Fruit fly (Drosophila melanogaster): ENCODE data around the gene CG4053.

CG4053 gene

dm6 chr3R:17118917-17119378, 13.1 kb downstream of the CG4053 start (continued):
- TF ChIP-seq lbe (GFP tag; optimal IDR thresholded peaks at IDR 0.05) (peak; percentile 62), tio (GFP tag; optimal IDR thresholded peaks at IDR 0.05) (no peak), CG15696 (tag; optimal IDR thresholded peaks at IDR 0.05) (no peak), Mes4 (GFP tag; optimal IDR thresholded peaks at IDR 0.05) (no peak), CG10543 (GFP tag; optimal IDR thresholded peaks at IDR 0.05) (peak; percentile 50), NK7.1 (GFP tag; optimal IDR thresholded peaks at IDR 0.05) (no peak), TFAM (GFP tag; optimal IDR thresholded peaks at IDR 0.05) (no peak), chif (GFP tag; optimal IDR thresholded peaks at IDR 0.05) (no peak), crol (GFP tag; IDR thresholded peaks at IDR 0.05) (no peak), nom (GFP tag; optimal IDR thresholded peaks at IDR 0.05) (peak; percentile 41), kah (GFP tag; optimal IDR thresholded peaks at IDR 0.05) (no peak), CG1233 (GFP tag; optimal IDR thresholded peaks at IDR 0.05) (no peak), Dek (tag; optimal IDR thresholded peaks at IDR 0.05) (no peak), CG3065 (GFP tag; optimal IDR thresholded peaks at IDR 0.05) (no peak), gcm (GFP tag; optimal IDR thresholded peaks at IDR 0.05) (peak; percentile 38), Kr (GFP tag; optimal IDR thresholded peaks at IDR 0.05) (no peak), yki (optimal IDR thresholded peaks at IDR 0.05) (peak; percentile 57), D19A (tag; optimal IDR thresholded peaks at IDR 0.05) (no peak), CTCF (GFP tag; optimal IDR thresholded peaks at IDR 0.05) (peak; percentile 55), sisA (GFP tag; IDR thresholded peaks at IDR 0.05) (no peak), CG12769 (tag; optimal IDR thresholded peaks at IDR 0.05) (no peak), ci (GFP tag; IDR thresholded peaks at IDR 0.05) (peak; percentile 56; the same call in 1 of the 3 replicates), CG6854 (GFP tag; optimal IDR thresholded peaks at IDR 0.05) (peak; percentile 11), zen2 (GFP tag; IDR thresholded peaks at IDR 0.05; ENCODE audit: partially characterized antibody) (no peak; the same call in 2 of the 3 replicates), CG11504 (tag; optimal IDR thresholded peaks at IDR 0.05) (no peak), MTF-1 (GFP tag; optimal IDR thresholded peaks at IDR 0.05; ENCODE audit: borderline replicate concordance) (no peak), CG4360 (GFP tag; IDR thresholded peaks at IDR 0.05) (peak; percentile 62; the same call in 1 of the 2 replicates), cas (GFP tag; IDR thresholded peaks at IDR 0.05) (no peak), sob (GFP tag; IDR thresholded peaks at IDR 0.05) (0 out of 2 replicates have a peak, but pooled peaks have one; percentile 13), Xbp1 (GFP tag; optimal IDR thresholded peaks at IDR 0.05) (no peak), CG7357 (GFP tag; IDR thresholded peaks at IDR 0.05) (no peak), gro (GFP tag; optimal IDR thresholded peaks at IDR 0.05) (no peak), croc (GFP tag; conservative IDR thresholded peaks at IDR 0.05) (no peak), HmgZ (tag; optimal IDR thresholded peaks at IDR 0.05) (peak; percentile 14), CG34224 (GFP tag; IDR thresholded peaks at IDR 0.05; ENCODE audit: partially characterized antibody) (peak; percentile 49), CHES-1-like (GFP tag; optimal IDR thresholded peaks at IDR 0.05) (peak; percentile 25), Doc3 (GFP tag; IDR thresholded peaks at IDR 0.05; ENCODE audit: partially characterized antibody) (no peak; the same call in 2 of the 3 replicates), inv (GFP tag; IDR thresholded peaks at IDR 0.05; ENCODE audit: partially characterized antibody) (peak; percentile 39; the same call in 1 of the 2 replicates), wdn (GFP tag; IDR thresholded peaks at IDR 0.05) (0 out of 2 replicates have a peak, but pooled peaks have one; percentile 32), CG3847 (GFP tag; IDR thresholded peaks at IDR 0.05) (no peak), CkIIα-i1 (GFP tag; IDR thresholded peaks at IDR 0.05) (no peak), Adf1 (GFP tag; IDR thresholded peaks at IDR 0.05) (peak; percentile 22; the same call in 1 of the 2 replicates), CG10274 (GFP tag; optimal IDR thresholded peaks at IDR 0.05) (no peak), CG6791 (GFP tag; IDR thresholded peaks at IDR 0.05; ENCODE audit: partially characterized antibody) (0 out of 3 replicates have a peak, but pooled peaks have one; percentile 36), CG33557 (GFP tag; optimal IDR thresholded peaks at IDR 0.05) (no peak), CG2199 (GFP tag; IDR thresholded peaks at IDR 0.05) (0 out of 3 replicates have a peak, but pooled peaks have one; percentile 4), Deaf1 (tag; optimal IDR thresholded peaks at IDR 0.05) (peak; percentile 85), twi (tag; optimal IDR thresholded peaks at IDR 0.05) (no peak), sqz (GFP tag; optimal IDR thresholded peaks at IDR 0.05) (peak; percentile 20), pros (GFP tag; optimal IDR thresholded peaks at IDR 0.05) (peak; percentile 68), CG6689 (GFP tag; IDR thresholded peaks at IDR 0.05) (no peak)

Data from whole organism, embryonic.